Fruit fly (Drosophila melanogaster) Kc167 (cell line): Measurements from ENCODE around the gene Fer2.

Experiments
- Myc ChIP-seq: fragments of >200 bp; optimal IDR thresholded peaks from 2 replicates; lab custom pipeline; 2017; ENCODE audit warnings: missing external identifiers
- Sin3A ChIP-seq: fragments of >200 bp; optimal IDR thresholded peaks from 2 replicates; lab custom pipeline; 2018; ENCODE audit warnings: missing external identifiers
- h ChIP-seq: fragments of >200 bp; optimal IDR thresholded peaks from 3 replicates; lab custom pipeline; 2018; ENCODE audit warnings: missing external identifiers
- insv ChIP-seq: fragments of >200 bp; optimal IDR thresholded peaks from 3 replicates; lab custom pipeline; 2018; ENCODE audit warnings: missing external identifiers
- psq ChIP-seq: fragments of >200 bp; optimal IDR thresholded peaks from 2 replicates; lab custom pipeline; 2017; ENCODE audit warnings: missing external identifiers
- ttk ChIP-seq: sonication (Bioruptor generic); optimal IDR thresholded peaks from 2 replicates; lab custom pipeline; 2017; ENCODE audit warnings: missing external identifiers

Gene Fer2

DNA sequence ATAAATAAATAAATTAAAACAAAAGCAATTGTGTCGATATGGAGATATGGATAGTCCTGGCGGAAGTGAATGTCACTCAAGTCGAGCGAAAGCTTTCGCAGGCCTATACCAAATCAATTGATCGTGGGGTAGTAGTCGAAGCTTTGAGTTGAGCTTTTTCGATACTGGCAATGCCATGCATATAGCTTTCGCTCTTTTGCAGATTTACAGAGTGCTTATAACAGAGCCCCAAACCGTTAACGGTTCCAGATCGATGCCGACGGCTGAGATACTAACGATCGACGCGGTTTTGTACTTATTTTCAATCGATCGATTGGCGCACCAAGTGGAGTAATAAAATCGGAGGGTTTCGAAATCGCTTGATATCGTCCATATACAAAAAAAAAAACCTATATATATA, 20.6 kb upstream of the Fer2 start, which contains the start of gene CG8925:
Gene CG8925 (plus strand): TSS at position 245 of the 400 bp plus-strand sequence.
- TF ChIP-seq Sin3A (no peak), h (lab: Kevin White, UChicago) (no peak), Myc (no peak), psq (lab: Kevin White, UChicago) (no peak), ttk (lab: Kevin White, UChicago) (no peak)

DNA sequence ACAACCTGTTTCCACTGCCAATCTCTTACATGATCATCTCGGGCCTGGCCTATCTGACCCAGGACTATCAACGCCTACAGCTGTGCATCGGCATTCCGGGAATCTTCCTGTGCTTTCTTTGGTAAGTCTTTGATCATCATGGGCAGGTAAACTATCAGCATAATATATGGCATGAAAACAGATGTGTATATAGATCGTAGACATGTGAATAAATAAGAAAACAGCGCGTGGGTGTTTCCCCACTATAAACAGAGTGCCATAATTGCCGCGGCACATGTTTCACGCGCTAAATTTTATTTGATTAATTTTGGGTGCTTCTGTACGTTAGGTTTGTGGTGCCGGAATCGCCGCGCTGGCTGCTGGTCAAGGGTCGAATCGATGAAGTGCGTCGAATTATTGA, 17.0 kb upstream of the Fer2 start:
- no peak for TF ChIP-seq Myc
- TF ChIP-seq psq (lab: Kevin White, UChicago), result no peak
- no peak for TF ChIP-seq ttk (lab: Kevin White, UChicago)
- no peak for TF ChIP-seq Sin3A
- no peak for TF ChIP-seq h (lab: Kevin White, UChicago)

DNA sequence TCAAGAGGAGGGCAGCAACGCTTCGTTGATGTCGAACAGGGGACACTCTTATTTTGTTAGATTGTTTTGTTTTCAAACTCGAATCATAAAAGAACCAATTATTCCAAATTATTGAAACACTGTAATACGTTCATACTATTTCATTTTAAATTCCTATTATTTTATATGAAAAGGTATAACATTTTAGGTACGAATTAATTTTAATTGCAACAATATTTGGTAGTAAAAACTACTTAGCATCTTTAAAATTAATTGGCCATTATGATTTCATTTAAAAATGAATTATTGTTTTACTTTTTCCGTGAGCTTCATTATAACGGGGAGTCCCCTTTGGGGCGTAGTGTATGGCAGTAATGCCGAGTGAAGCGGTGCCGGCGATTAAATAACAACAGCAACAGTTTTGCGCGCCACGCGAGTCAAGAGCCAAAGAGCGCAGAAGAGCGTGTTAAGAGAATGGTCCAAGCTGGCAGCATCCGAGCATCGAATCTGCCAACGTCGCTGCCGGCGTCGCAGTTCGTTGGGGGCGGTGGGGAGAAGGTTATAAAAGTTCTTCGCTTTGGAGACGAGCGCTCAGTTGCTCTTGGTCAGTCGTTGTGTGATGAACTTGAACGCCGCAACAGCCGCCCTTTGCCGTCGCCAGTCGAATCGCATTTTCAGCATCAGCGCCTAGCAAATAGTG, 6.6 kb upstream of the Fer2 start:
- TF ChIP-seq Myc, result no peak
- TF ChIP-seq h (lab: Kevin White, UChicago), result no peak
- no peak for TF ChIP-seq insv (lab: Kevin White, UChicago)
- TF ChIP-seq psq (lab: Kevin White, UChicago), result no peak
- TF ChIP-seq Sin3A, result no peak
- TF ChIP-seq ttk (lab: Kevin White, UChicago), result no peak

DNA sequence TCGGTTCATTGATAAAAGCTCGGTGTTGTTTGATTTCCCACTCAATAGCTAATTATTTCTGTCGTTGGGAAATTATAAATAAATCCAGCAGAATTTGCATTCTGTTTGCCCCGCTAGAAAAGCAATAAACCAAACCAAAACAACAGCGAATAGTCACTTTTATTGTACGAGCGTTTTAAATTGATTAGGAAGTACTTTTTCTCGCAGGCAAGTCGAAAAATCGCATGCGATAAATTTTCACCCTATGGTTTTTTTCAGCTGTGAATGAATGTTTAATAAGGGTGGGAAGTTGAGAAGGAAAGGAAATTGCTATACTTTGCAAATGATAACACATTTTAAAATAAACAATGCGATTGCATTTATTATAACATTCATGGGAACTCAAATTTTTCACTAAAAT, 4.9 kb upstream of the Fer2 start:
- no peak for TF ChIP-seq ttk (lab: Kevin White, UChicago)

DNA sequence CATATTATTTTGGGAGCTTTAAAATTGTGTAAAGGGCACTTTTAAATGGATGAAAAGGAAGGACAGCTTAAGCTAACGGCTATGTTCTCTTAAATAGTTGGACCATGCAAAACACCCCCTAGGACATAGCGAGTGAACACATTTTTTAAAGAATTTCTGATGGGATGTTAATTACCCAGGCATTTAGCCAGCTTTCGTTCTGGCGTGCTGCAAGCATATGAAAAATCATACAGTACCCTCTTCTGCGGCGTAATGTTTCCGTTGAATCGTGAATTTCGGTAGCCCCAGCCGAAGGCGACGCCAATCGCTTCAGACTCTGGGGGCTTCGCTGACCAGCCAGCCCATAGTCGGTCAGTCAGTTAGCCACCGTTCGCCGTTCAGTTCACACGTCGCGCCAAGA, 3.6 kb upstream of the Fer2 start, which contains the start of gene CG6006:
Gene CG6006 (plus strand): TSS at position 301 of the 400 bp plus-strand sequence.
- no peak for TF ChIP-seq Myc
- TF ChIP-seq h (lab: Kevin White, UChicago), result no peak

DNA sequence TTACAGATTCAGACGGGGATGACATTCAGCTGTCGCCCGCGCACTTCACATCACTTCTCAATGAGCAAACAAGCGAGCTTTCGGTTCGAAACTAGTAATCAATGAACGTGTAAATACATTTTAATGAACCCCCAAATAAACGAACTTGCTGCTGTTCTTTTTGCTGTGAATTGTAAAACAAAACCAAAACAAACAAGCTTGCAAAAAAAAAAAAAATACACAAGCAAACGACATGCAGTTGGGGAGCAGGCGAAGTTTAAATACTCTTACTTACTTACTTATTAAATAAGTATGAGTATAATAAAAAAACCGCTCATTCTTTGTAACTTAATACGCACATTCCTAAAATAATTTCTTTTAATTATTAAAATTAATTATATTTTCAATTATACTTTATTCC, 3.2 kb upstream of the Fer2 start:
- TF ChIP-seq h (lab: Kevin White, UChicago) (no peak), ttk (lab: Kevin White, UChicago) (no peak), Sin3A (no peak), psq (lab: Kevin White, UChicago) (no peak)

DNA sequence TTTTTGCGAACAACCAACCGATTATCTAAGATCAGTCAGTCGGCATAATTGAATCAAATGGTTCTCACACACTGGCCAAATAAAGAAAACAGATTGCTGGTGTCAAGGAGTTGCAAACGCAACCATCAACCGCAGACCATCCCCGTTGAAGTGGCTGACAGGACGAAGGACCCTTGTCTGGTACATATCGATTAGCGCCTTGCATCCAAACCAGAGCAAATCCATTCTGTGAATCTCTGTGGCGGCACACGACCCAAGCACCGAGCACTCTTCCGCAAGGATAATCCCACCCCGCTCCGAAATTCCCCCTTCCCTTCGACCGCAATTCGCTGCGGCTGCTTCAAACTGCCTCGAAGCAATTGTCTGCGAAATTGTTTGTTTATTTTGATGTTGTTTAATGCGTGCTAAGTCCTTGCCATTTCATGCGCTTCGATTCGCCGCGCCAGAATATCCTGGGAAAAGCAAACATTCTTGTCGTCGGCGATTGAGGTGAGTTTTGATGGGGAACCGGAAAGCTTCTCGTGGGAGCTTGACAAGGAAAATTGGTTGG, 2.3 kb upstream of the Fer2 start:
- TF ChIP-seq ttk (lab: Kevin White, UChicago) (no peak), insv (lab: Kevin White, UChicago) (no peak), Sin3A (no peak), psq (lab: Kevin White, UChicago) (no peak), Myc (no peak), h (lab: Kevin White, UChicago) (no peak)

DNA sequence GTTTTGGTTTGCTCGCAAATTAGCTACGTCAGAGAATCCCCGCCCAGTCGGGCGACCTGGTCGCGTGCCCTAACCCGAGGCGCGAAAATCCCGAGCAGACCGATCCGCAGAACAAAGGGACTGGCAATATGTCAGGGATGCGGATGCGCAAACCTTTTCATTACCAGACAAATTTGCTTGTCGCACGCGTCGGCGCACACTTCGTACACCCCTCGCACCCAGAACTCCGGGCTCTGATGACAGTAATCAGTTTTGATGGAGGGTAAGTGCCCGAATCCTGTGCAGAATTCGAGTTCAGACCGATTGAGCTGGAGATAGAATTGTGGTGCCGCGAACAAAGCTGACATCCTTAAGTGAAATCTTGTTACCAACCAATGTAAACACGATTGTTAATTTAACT, 1.3 kb upstream of the Fer2 start:
- TF ChIP-seq Myc (no peak), h (lab: Kevin White, UChicago) (no peak), Sin3A (no peak), psq (lab: Kevin White, UChicago) (no peak), ttk (lab: Kevin White, UChicago) (no peak), insv (lab: Kevin White, UChicago) (no peak)

DNA sequence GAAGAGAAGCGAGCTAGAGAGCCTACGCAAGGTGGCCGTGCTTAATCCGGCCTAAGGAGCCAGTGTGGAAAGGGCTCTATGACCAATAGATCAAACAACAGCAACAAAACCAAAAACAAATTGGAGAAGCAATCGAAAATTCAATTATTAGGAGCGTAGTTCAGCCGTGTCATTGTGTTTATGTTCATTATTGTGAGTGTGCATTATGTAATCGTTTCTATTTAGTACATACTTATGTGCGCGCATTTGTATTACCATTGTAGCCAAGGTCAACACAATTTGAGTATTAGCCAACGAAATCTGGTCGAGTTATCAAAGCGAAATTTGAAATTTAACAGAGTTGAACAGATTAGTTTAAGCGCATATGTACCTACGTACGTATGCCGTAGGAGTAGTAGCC, 2.4 kb downstream of the Fer2 start:
- TF ChIP-seq insv (lab: Kevin White, UChicago), result no peak
- TF ChIP-seq Myc, result no peak
- no peak for TF ChIP-seq Sin3A
- TF ChIP-seq h (lab: Kevin White, UChicago), result no peak
- TF ChIP-seq ttk (lab: Kevin White, UChicago), result no peak
- no peak for TF ChIP-seq psq (lab: Kevin White, UChicago)

DNA sequence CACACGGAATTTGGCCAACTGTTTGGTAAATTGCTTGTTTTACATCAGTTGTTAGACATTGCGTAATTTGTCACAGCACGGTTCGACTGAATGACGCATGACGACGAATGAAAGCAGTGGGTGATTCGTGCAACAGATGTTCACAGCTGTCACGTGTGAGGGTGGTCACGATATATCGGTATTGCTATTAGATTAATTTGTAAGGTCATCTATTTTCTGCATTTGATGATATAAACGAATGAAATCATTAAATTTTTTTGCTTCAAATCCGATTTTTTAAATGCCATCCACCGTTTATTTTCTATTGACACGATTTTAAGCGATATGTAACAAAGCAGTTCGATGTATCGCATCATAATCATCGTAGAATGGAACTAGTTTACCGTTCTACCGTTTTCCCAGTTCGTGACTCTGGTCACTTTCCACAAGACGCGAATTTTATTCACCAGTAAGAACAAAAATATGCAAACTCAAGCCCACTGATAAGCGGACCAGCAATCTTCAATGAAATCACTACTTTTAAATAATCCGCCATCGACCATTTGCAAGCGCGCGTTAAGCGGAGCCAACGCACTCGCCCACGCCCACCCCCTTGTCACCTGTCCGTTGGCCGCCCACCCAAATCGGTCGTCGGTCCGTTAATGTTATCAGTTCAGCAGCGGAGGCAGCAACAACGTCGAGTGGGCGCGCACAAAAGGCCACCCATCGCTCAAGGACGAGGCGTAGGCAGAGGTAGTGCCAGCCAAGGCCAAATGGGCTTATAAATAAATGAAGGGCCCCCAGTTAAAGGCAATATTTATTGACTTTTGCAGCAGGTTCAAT, 4.3 kb downstream of the Fer2 start, which contains the start of the genes Mic26-27 and CG5916:
Gene Mic26-27 (minus strand): TSS at position 224 of the 822 bp plus-strand sequence.
Gene CG5916 (plus strand): TSS at position 398 of the 822 bp plus-strand sequence.
- TF ChIP-seq h (lab: Kevin White, UChicago) (no peak), Myc (no peak), insv (lab: Kevin White, UChicago) (no peak), Sin3A (no peak), psq (lab: Kevin White, UChicago) (no peak), ttk (lab: Kevin White, UChicago) (no peak)

DNA sequence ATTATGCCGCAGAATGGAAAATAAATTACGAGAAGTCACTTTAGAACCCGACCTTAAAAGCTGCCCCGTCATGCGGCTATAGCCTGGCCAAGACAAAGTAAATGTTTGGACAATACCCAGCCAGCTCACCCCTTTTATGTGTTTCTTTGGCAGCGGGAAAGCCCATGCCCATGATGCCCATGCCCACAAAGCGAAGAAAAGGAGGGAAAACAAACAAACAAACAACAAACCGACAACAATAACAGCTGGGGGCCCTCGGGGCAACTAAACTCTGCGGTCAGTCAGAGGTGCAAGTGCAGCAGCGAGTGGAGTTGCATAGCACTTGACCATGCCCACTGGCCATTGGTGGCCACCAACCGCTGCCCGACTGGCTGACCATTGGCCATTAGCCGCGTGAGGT, 15.5 kb downstream of the Fer2 start:
- no peak for TF ChIP-seq psq (lab: Kevin White, UChicago)
- no peak for TF ChIP-seq insv (lab: Kevin White, UChicago)
- no peak for TF ChIP-seq h (lab: Kevin White, UChicago)
- TF ChIP-seq ttk (lab: Kevin White, UChicago), result no peak
- no peak for TF ChIP-seq Sin3A
- no peak for TF ChIP-seq Myc

DNA sequence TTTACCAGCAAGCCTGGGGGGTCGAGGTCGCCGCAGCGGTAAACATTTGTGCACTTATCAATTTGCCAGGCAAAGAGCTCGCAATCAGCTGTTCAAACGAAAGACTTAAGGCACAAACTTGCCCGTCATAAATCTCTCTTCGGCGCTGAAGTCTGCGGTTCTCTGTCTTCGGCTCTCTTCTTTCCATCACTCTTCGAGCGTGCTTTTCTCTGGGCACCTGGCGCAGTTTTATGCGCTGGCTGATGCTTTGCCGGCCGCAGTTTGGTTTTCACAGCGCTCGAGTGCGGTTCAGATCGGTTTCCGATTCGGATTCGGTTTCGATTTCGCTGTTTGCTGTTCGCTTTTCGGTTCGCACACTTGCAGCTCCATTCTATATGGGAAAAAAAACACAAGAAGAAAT, 22.6 kb downstream of the Fer2 start:
- TF ChIP-seq Myc (no peak), Sin3A (no peak), h (lab: Kevin White, UChicago) (no peak), ttk (lab: Kevin White, UChicago) (no peak), psq (lab: Kevin White, UChicago) (no peak), insv (lab: Kevin White, UChicago) (no peak)
